Worm (Caenorhabditis elegans) whole organism, mixed stage, embryonic: ENCODE results near the gene dnc-1.

Source experiments
- M03D4.4 ChIP-seq: sonication (generic microtip); optimal IDR thresholded peaks from 2 replicates; lab custom pipeline; 2017; ENCODE audit warnings: mild to moderate bottlenecking, missing genetic modification characterization, missing compliant biosample characterization
- cnd-1 ChIP-seq: fragments of 200-800 bp; sonication (Bioruptor generic); optimal IDR thresholded peaks from 2 replicates; lab custom pipeline; 2018; ENCODE audit warnings: mild to moderate bottlenecking, missing genetic modification characterization, missing compliant biosample characterization
- ham-2 ChIP-seq: fragments of 200-800 bp; sonication (Bioruptor generic); optimal IDR thresholded peaks from 2 replicates; lab custom pipeline; 2018; ENCODE audit warnings: mild to moderate bottlenecking, missing genetic modification characterization, missing compliant biosample characterization
- lin-13 ChIP-seq: fragments of 150-350 bp; optimal IDR thresholded peaks from 2 replicates; lab custom pipeline; 2014; ENCODE audit warnings: missing biosample characterization, missing genetic modification characterization
- lsy-2 ChIP-seq: fragments of 150-350 bp; optimal IDR thresholded peaks from 2 replicates; lab custom pipeline; 2014; ENCODE audit warnings: missing biosample characterization, missing genetic modification characterization
- snpc-4 ChIP-seq: fragments of 150-350 bp; optimal IDR thresholded peaks from 2 replicates; lab custom pipeline; 2014; ENCODE audit warnings: missing biosample characterization, missing genetic modification characterization
- unc-39 ChIP-seq: fragments of 150-350 bp; optimal IDR thresholded peaks from 2 replicates; lab custom pipeline; 2014; ENCODE audit warnings: missing biosample characterization, missing genetic modification characterization
- unc-62 ChIP-seq: fragments of 150-350 bp; optimal IDR thresholded peaks from 2 replicates; lab custom pipeline; 2014; ENCODE audit warnings: missing biosample characterization, missing genetic modification reagents, missing genetic modification characterization

- no peak for TF ChIP-seq lin-13 (tag; lab: Kevin White, UChicago)
- TF ChIP-seq ham-2 (GFP tag; lab: Kevin White, UChicago) = no peak
- no peak for TF ChIP-seq snpc-4 (tag; lab: Kevin White, UChicago)
- no peak for TF ChIP-seq unc-62 (GFP tag; lab: Kevin White, UChicago)
- TF ChIP-seq cnd-1 (tag; lab: Kevin White, UChicago) = no peak
- TF ChIP-seq M03D4.4 = no peak
- no peak for TF ChIP-seq lsy-2 (tag; lab: Kevin White, UChicago)
- TF ChIP-seq unc-39 (tag; lab: Kevin White, UChicago) = no peak
Observed at ce11 chrIV:10885915-10886314, 47.1 kb downstream of the dnc-1 start, which contains the start of gene srlf-11.
